Worm (Caenorhabditis elegans): Measurements from ENCODE around the gene F42A9.7.
A peak's percentile ranks its signal among the peaks of the same experiment; 100 is the strongest.

- TF ChIP-seq ama-1 (optimal IDR thresholded peaks at IDR 0.05): no peak
- TF ChIP-seq fos-1 (tag; optimal IDR thresholded peaks at IDR 0.05): peak; percentile 55
- TF ChIP-seq alr-1 (tag; optimal IDR thresholded peaks at IDR 0.05): no peak
- no peak for TF ChIP-seq aly-2 (tag; optimal IDR thresholded peaks at IDR 0.05)
- peak; percentile 94 for TF ChIP-seq sma-9 (GFP tag; optimal IDR thresholded peaks at IDR 0.05)
- no peak for TF ChIP-seq sma-9 (tag; optimal IDR thresholded peaks at IDR 0.05)
- peak; percentile 95 for TF ChIP-seq F13H6.1 (tag; optimal IDR thresholded peaks at IDR 0.05)
- TF ChIP-seq unc-39 (tag; optimal IDR thresholded peaks at IDR 0.05): no peak
- TF ChIP-seq elt-3 (tag; optimal IDR thresholded peaks at IDR 0.05): no peak
- TF ChIP-seq lin-13 (GFP tag; optimal IDR thresholded peaks at IDR 0.05): peak; percentile 22
- peak; percentile 76 for TF ChIP-seq nhr-129 (tag; optimal IDR thresholded peaks at IDR 0.05)
- no peak for TF ChIP-seq nhr-25 (tag; optimal IDR thresholded peaks at IDR 0.05)
- no peak for TF ChIP-seq elt-1 (tag; optimal IDR thresholded peaks at IDR 0.05)
Measured at ce11 chrIV:8587057-8587456, 29.9 kb downstream of the F42A9.7 start.
